Fruit fly (Drosophila melanogaster) whole organism: ENCODE data around the gene CG3106.

Experiments used
- CG8478 ChIP-seq: fragments of >200 bp; optimal IDR thresholded peaks from 2 replicates; lab custom pipeline; 2018; ENCODE audit warnings: inconsistent platforms
- Dll ChIP-seq: fragments of >200 bp; optimal IDR thresholded peaks from 2 replicates; lab custom pipeline; 2017
- EcR ChIP-seq, 2 experiments: fragments of >200 bp; optimal IDR thresholded peaks; 2 replicates each; lab custom pipeline; 2017; ENCODE audit warnings: missing biosample characterization in 2 of 2, missing genetic modification characterization in 2 of 2, missing genetic modification reagents in 2 of 2
- pan ChIP-seq: fragments of >200 bp; optimal IDR thresholded peaks from 2 replicates; lab custom pipeline; 2017
- psq ChIP-seq: fragments of >200 bp; optimal IDR thresholded peaks from 2 replicates; lab custom pipeline; 2017
- usp ChIP-seq: fragments of >200 bp; optimal IDR thresholded peaks from 2 replicates; lab custom pipeline; 2017; ENCODE audit warnings: missing biosample characterization, missing genetic modification characterization, mixed read lengths

Gene CG3106

dm6 chrX:9662797-9663316, at the start of gene CG3106:
Gene CG3106, minus strand, starts transcription at chrX:9662903.
- TF ChIP-seq EcR (GFP tag; optimal IDR thresholded peaks at IDR 0.05; lab: Kevin White, UChicago) (no peak), pan (no peak), Dll (lab: Kevin White, UChicago) (no peak), psq (no peak), CG8478 (lab: Kevin White, UChicago) (no peak), usp (GFP tag; lab: Kevin White, UChicago) (no peak)

- TF ChIP-seq Dll (lab: Kevin White, UChicago) (no peak), usp (GFP tag; lab: Kevin White, UChicago) (no peak), pan (no peak), EcR (GFP tag; optimal IDR thresholded peaks at IDR 0.05; lab: Kevin White, UChicago) (no peak), CG8478 (lab: Kevin White, UChicago) (no peak), psq (no peak)
These were observed 45.3 kb upstream of the CG3106 start for dm6 chrX:9707820-9708487.

- TF ChIP-seq usp (GFP tag; lab: Kevin White, UChicago) (no peak), EcR (GFP tag; optimal IDR thresholded peaks at IDR 0.05; lab: Kevin White, UChicago) (no peak), Dll (lab: Kevin White, UChicago) (no peak), psq (no peak), pan (no peak), CG8478 (lab: Kevin White, UChicago) (no peak)
These were observed 31.9 kb upstream of the CG3106 start for dm6 chrX:9694652-9695051.

dm6 chrX:9693720-9694386, 31.1 kb upstream of the CG3106 start, which contains the start of gene btd:
Gene btd, plus strand, starts transcription at chrX:9694186.
- TF ChIP-seq EcR (GFP tag; optimal IDR thresholded peaks at IDR 0.05; lab: Kevin White, UChicago), result no peak
- TF ChIP-seq CG8478 (lab: Kevin White, UChicago), result peak; percentile 82
- no peak for TF ChIP-seq pan
- no peak for TF ChIP-seq psq
- no peak for TF ChIP-seq usp (GFP tag; lab: Kevin White, UChicago)
- TF ChIP-seq Dll (lab: Kevin White, UChicago), result peak; percentile 80

dm6 chrX:9692297-9693013, 29.8 kb upstream of the CG3106 start:
- TF ChIP-seq EcR (GFP tag; optimal IDR thresholded peaks at IDR 0.05; lab: Kevin White, UChicago) (no peak), CG8478 (lab: Kevin White, UChicago) (no peak), pan (peak; percentile 55), Dll (lab: Kevin White, UChicago) (no peak), psq (no peak), usp (GFP tag; lab: Kevin White, UChicago) (no peak)

dm6 chrX:9689129-9689528, 26.4 kb upstream of the CG3106 start:
- no peak for TF ChIP-seq Dll (lab: Kevin White, UChicago)
- TF ChIP-seq EcR (GFP tag; optimal IDR thresholded peaks at IDR 0.05; lab: Kevin White, UChicago), result no peak
- no peak for TF ChIP-seq CG8478 (lab: Kevin White, UChicago)
- TF ChIP-seq usp (GFP tag; lab: Kevin White, UChicago), result no peak
- TF ChIP-seq psq, result no peak
- TF ChIP-seq pan, result no peak

dm6 chrX:9687623-9688022, 24.9 kb upstream of the CG3106 start:
- no peak for TF ChIP-seq EcR (GFP tag; optimal IDR thresholded peaks at IDR 0.05; lab: Kevin White, UChicago)
- TF ChIP-seq Dll (lab: Kevin White, UChicago), result no peak
- TF ChIP-seq pan, result no peak
- no peak for TF ChIP-seq usp (GFP tag; lab: Kevin White, UChicago)
- TF ChIP-seq psq, result no peak
- no peak for TF ChIP-seq CG8478 (lab: Kevin White, UChicago)

dm6 chrX:9686546-9687219, 24.0 kb upstream of the CG3106 start, which contains the start of gene nej:
Gene nej, minus strand, starts transcription at chrX:9687066.
- TF ChIP-seq EcR (GFP tag; optimal IDR thresholded peaks at IDR 0.05; lab: Kevin White, UChicago) (no peak), CG8478 (lab: Kevin White, UChicago) (peak; percentile 93), Dll (lab: Kevin White, UChicago) (peak; percentile 41)

dm6 chrX:9685568-9686413, 23.1 kb upstream of the CG3106 start:
- no peak for TF ChIP-seq psq
- TF ChIP-seq pan, result no peak
- TF ChIP-seq Dll (lab: Kevin White, UChicago), result peak; percentile 84

dm6 chrX:9684697-9685567, 22.2 kb upstream of the CG3106 start:
- TF ChIP-seq Dll (lab: Kevin White, UChicago) (peak; percentile 13), CG8478 (lab: Kevin White, UChicago) (peak; percentile 70), usp (GFP tag; lab: Kevin White, UChicago) (no peak)
